Worm (Caenorhabditis elegans) whole organism, late embryonic: ENCODE data around the gene str-79.

ENCODE experiments used
- elt-2 ChIP-seq: sonication (generic microtip); optimal IDR thresholded peaks from 2 replicates; lab custom pipeline; 2016; ENCODE audit warnings: missing genetic modification reagents, missing genetic modification characterization, missing compliant biosample characterization
- zip-5 ChIP-seq: sonication (generic microtip); optimal IDR thresholded peaks from 2 replicates; lab custom pipeline; 2016; ENCODE audit warnings: missing genetic modification characterization, missing compliant biosample characterization

DNA sequence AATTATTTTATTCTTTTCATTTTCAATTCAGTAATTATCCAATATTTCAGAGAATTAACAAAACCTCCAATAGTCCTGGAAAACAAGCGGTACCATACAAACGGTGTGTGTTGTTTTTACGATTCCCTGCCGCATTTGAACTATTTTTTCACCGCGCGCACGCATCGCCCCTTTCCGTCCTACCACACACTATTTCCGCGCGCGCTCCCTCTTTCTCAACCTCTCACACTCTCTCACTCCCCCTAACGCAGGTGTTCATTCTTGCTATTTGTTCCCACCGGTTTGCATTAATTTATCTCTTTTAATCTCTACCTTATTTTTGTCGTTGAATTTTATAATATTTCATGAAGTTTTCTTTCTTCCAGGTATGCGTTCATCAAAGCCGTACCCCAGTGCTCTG, 8.0 kb downstream of the str-79 start, which contains the start of gene F52D2.12:
- no peak for TF ChIP-seq elt-2 (tag; lab: Kevin White, UChicago)
- no peak for TF ChIP-seq zip-5 (tag; lab: Kevin White, UChicago)
